Worm (Caenorhabditis elegans): ENCODE data around the gene emc-5.
A peak's percentile ranks its signal among the peaks of the same experiment; 100 is the strongest.

The emc-5 gene

DNA sequence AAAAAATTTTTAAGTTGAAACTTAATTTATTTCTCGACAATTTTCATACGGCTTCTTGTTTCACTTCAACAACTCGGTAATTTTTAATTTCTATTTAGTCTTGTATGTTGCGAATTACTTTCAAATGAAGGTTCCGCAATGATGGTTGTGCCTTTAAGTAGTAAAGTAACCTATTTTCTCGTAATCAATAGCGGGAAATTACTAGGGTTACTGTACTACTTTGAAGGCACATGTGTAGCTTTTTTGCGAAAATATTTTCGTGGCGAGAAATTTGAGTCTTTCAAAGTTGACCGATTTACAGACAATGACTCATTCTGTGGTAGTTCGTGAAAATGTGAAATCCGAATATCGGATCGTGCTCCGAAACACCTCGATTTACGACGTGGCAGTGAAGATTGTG, 21.6 kb downstream of the emc-5 start, which contains the start of gene B0334.10:
TSS of gene B0334.10 (plus strand) at position 301 of the 400 bp plus-strand sequence.
- TF ChIP-seq akir-1 (GFP tag; optimal IDR thresholded peaks at IDR 0.05) (no peak), madf-6 (GFP tag; IDR thresholded peaks at IDR 0.05) (no peak), ama-1 (optimal IDR thresholded peaks at IDR 0.05) (no peak), ama-1 (GFP tag; optimal IDR thresholded peaks at IDR 0.05) (no peak), ztf-26 (tag; optimal IDR thresholded peaks at IDR 0.05) (no peak), madf-8 (GFP tag; conservative IDR thresholded peaks at IDR 0.05) (no peak), xnd-1 (tag; optimal IDR thresholded peaks at IDR 0.05) (no peak), snpc-1.1 (tag; optimal IDR thresholded peaks at IDR 0.05; ENCODE audit: insufficient read depth) (no peak), T07F8.4 (tag; optimal IDR thresholded peaks at IDR 0.05) (no peak), ceh-58 (GFP tag; IDR thresholded peaks at IDR 0.05) (no peak), sptf-2 (GFP tag; optimal IDR thresholded peaks at IDR 0.05) (no peak), sdz-38 (tag; optimal IDR thresholded peaks at IDR 0.05) (no peak), ccch-3 (GFP tag; optimal IDR thresholded peaks at IDR 0.05) (no peak), lin-26 (GFP tag; IDR thresholded peaks at IDR 0.05) (no peak)

DNA sequence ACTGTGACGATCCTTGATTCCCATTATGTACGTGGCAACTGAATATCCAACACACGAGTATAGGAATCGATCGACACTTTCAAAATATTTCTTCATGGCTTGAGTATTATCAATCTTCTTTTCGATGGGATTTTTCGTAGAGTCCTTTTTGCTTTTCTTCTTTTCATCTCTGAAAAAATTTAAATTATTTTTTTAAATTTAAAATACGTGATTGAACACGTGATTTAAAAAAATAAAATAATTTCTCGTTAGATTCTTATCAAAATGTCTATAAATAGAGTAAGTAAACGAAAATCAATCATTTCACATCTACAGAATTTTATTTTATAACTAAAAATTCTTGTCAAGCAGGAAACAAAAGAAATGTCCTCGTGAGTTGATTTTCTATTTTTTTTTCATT, 24.7 kb downstream of the emc-5 start, which contains the start of gene Y62F5A.10:
TSS of gene Y62F5A.10 (plus strand) at position 301 of the 400 bp plus-strand sequence.
- TF ChIP-seq nfya-1 (tag; optimal IDR thresholded peaks at IDR 0.05; ENCODE audit: borderline replicate concordance, insufficient read depth), result no peak

DNA sequence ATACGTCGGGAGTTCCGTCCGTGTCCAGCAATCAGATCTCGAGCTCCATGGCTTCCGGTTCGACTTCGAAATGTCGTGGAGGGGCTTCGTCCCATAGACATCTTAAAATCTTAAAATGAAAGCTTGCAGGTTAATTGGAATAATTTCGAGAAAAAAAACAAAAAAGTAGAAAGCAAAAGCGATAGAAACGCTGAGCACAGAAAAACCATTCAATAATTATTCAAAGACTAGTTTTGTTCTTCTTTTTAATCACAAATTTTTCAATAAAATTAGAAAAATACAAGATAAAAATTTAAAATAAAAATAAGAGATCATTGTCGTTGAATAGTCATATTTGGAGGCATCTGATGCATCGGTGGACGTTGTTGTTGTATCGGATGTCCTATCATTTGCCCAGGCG, 30.4 kb downstream of the emc-5 start, which contains the start of gene age-1:
TSS of gene age-1 (minus strand) at position 101 of the 400 bp plus-strand sequence.
- TF ChIP-seq F22D6.2 (tag; optimal IDR thresholded peaks at IDR 0.05) (no peak), aptf-3 (GFP tag; IDR thresholded peaks at IDR 0.05) (no peak), aptf-2 (GFP tag; conservative IDR thresholded peaks at IDR 0.05) (no peak), lin-40 (tag; optimal IDR thresholded peaks at IDR 0.05) (no peak), nhr-120 (GFP tag; IDR thresholded peaks at IDR 0.05) (no peak), ceh-91 (GFP tag; IDR thresholded peaks at IDR 0.05) (no peak)

DNA sequence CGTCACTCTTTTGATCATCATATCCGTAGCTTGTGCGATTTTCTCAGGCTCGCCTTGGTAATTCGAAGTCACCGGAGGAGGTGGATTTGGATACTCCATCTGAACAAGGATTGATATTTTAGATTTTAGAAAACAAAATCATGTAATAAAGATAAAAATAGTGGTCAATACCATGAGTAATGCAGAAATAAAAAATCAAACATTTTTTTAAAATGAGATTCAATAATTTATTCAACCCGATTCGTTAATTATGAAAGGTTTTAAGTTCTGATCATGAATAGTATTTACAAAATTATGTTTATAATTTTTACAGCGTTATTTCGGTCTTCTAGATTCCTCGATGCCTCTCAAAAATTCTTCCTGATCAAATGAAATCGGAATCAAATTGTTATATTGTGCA, 37.1 kb downstream of the emc-5 start, which contains the start of gene mdt-8:
TSS of gene mdt-8 (minus strand) at position 101 of the 400 bp plus-strand sequence.
- TF ChIP-seq egl-18 (GFP tag; IDR thresholded peaks at IDR 0.05) (no peak), ceh-100 (GFP tag; IDR thresholded peaks at IDR 0.05) (0 out of 2 replicates have a peak, but pooled peaks have one; percentile 13), madf-6 (GFP tag; IDR thresholded peaks at IDR 0.05) (peak; percentile 39; the same call in 1 of the 2 replicates)

DNA sequence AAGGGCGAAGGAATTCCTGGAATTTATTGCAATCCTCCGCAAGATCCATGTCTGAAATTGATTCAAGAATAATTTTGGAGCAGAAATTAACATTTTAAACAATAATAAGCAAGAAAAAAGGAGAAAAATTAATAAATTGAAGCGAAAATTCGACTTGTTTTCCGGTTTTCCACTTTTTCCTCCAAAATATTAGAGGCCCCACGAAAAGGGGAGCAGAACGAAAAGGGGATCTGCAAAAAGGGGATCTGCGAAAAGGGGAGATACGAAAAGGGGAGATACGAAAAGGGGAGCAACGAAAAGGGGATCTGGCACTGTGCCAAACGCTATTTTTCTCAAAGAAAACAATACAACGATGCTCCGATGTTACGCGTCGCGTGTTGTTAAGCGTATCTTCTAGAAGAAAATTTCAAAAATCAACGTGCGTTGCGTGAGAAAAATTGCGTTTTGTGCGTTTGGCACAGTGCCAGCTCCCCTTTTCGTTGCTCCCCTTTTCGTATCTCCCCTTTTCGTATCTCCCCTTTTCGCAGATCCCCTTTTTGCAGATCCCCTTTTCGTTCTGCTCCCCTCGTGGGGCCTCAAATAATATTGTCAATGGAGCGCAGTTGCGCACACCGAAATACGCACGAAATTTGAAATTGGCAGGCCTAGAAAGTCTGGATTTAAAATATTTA, 38.0 kb downstream of the emc-5 start, which contains the start of gene Y62F5A.12:
TSS of gene Y62F5A.12 (minus strand) at position 51 of the 671 bp plus-strand sequence.
- TF ChIP-seq ekl-4 (GFP tag; IDR thresholded peaks at IDR 0.05) (peak; percentile 94), efl-1 (GFP tag; optimal IDR thresholded peaks at IDR 0.05) (peak; percentile 52), ceh-58 (GFP tag; IDR thresholded peaks at IDR 0.05) (peak; percentile 94; the same call in 1 of the 2 replicates), ceh-27 (GFP tag; optimal IDR thresholded peaks at IDR 0.05) (peak; percentile 93), lin-54 (GFP tag; optimal IDR thresholded peaks at IDR 0.05) (peak; percentile 92), egl-44 (GFP tag; IDR thresholded peaks at IDR 0.05) (peak; percentile 86; the same call in 1 of the 2 replicates), B0261.1 (tag; optimal IDR thresholded peaks at IDR 0.05) (peak; percentile 20), dpl-1 (GFP tag; optimal IDR thresholded peaks at IDR 0.05) (peak; percentile 60), let-526 (GFP tag; IDR thresholded peaks at IDR 0.05) (peak; percentile 99), K12H6.12 (tag; optimal IDR thresholded peaks at IDR 0.05) (peak; percentile 87), B0035.1 (tag; optimal IDR thresholded peaks at IDR 0.05) (peak; percentile 35), hmg-20 (GFP tag; IDR thresholded peaks at IDR 0.05) (peak; percentile 74), attf-5 (GFP tag; optimal IDR thresholded peaks at IDR 0.05) (peak; percentile 94), ztf-6 (GFP tag; IDR thresholded peaks at IDR 0.05) (peak; percentile 98), rec-8 (tag; optimal IDR thresholded peaks at IDR 0.05) (peak; percentile 31 to 51), mel-28 (tag; optimal IDR thresholded peaks at IDR 0.05; ENCODE audit: borderline replicate concordance) (peak; percentile 43), F33H1.4 (GFP tag; IDR thresholded peaks at IDR 0.05) (peak; percentile 80), chd-7 (tag; optimal IDR thresholded peaks at IDR 0.05) (peak; percentile 63), bed-2 (GFP tag; IDR thresholded peaks at IDR 0.05) (peak; percentile 98), ceh-40 (GFP tag; IDR thresholded peaks at IDR 0.05) (peak; percentile 89)

All from whole organism, young adult.